Worm (Caenorhabditis elegans) whole organism, midembryonic: ENCODE measurements around the gene tpk-1.

ENCODE experiments used
- cog-1 ChIP-seq: sonication (generic microtip); optimal IDR thresholded peaks from 2 replicates; lab custom pipeline; 2016; ENCODE audit warnings: missing genetic modification characterization, missing compliant biosample characterization
- flt-1 ChIP-seq: fragments of 200-800 bp; sonication (Bioruptor generic); IDR thresholded peaks from 2 replicates; pipeline ENCODE4 v1.3.6; 2022; ENCODE audit warnings: missing genetic modification characterization, missing compliant biosample characterization
- klf-2 ChIP-seq: fragments of 200-800 bp; sonication (Bioruptor generic); conservative IDR thresholded peaks from 2 replicates; pipeline ENCODE4 v1.3.6; 2022; ENCODE audit warnings: missing genetic modification reagents, missing genetic modification characterization, missing compliant biosample characterization
- ztf-29 ChIP-seq: fragments of 200-800 bp; sonication (Bioruptor generic); IDR thresholded peaks from 2 replicates; pipeline ENCODE4 v1.3.6; 2022; ENCODE audit warnings: missing genetic modification reagents, missing genetic modification characterization, missing compliant biosample characterization

DNA sequence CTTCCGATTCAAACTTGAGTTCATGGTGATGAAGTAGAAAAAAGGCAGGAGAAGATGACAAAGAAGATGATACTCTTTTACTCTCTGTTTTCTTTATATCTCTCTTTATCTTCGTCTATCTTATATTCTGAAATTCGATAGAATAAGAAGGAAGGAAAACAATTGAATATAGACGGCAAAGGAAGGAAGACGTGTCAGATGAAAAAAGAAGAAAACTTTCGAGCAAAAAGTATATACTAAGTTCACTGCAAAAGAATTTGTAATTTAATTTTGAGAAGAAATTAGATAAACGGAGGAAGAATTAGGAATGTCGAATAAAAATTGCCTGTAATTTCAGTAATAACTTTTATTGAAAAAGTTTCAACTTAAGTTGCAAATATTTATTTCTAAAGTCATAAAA lies 34.9 kb upstream of the tpk-1 start, which contains the start of gene K01F9.2:
- no peak for TF ChIP-seq flt-1 (GFP tag; lab: Robert Waterston, UW)
- no peak for TF ChIP-seq klf-2
- no peak for TF ChIP-seq cog-1
- TF ChIP-seq ztf-29 (GFP tag; lab: Robert Waterston, UW), result no peak
